Fruit fly (Drosophila melanogaster): ENCODE data around the gene yellow-c.

yellow-c gene

DNA sequence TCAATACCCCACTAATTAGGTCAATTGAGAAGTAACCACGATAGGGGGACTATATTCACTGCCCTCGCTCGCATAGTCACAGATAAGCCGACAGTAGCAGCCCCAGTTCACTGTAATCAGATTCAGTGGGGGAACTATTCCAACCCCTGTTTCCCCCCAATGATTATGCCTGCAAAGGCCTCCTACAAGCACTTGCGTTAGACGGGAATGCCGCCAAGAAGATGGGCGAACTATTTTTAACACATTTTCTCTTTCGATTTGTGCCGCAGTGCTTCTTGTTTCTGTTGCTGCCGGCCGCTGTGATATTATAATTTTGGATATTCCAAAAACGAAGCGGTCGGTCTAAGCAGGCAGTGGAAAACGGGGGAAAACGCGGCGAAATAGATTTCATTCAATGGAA is 30.5 kb downstream of the yellow-c start (continued):
- TF ChIP-seq CG12744 (GFP tag; optimal IDR thresholded peaks at IDR 0.05) (no peak), sna (GFP tag; IDR thresholded peaks at IDR 0.05; ENCODE audit: partially characterized antibody) (no peak), her (GFP tag; optimal IDR thresholded peaks at IDR 0.05) (no peak), eve (GFP tag; optimal IDR thresholded peaks at IDR 0.05) (no peak), grn (GFP tag; optimal IDR thresholded peaks at IDR 0.05) (peak; percentile 83), salm (tag; optimal IDR thresholded peaks at IDR 0.05) (no peak), Rfx (GFP tag; IDR thresholded peaks at IDR 0.05) (no peak; the same call in 1 of the 2 replicates), Pdp1 (GFP tag; optimal IDR thresholded peaks at IDR 0.05) (peak in 1 of 2 experiments; percentile 72), CG16779 (GFP tag; IDR thresholded peaks at IDR 0.05) (0 out of 2 replicates have a peak, but pooled peaks have one; percentile 51), ttk (GFP tag; IDR thresholded peaks at IDR 0.05) (peak; percentile 24; the same call in 1 of the 2 replicates), CG10543 (GFP tag; optimal IDR thresholded peaks at IDR 0.05) (peak; percentile 62), abd-A (tag; optimal IDR thresholded peaks at IDR 0.05) (no peak), chm (GFP tag; IDR thresholded peaks at IDR 0.05) (no peak; the same call in 1 of the 2 replicates), CG15269 (tag; optimal IDR thresholded peaks at IDR 0.05) (no peak), CG10654 (GFP tag; optimal IDR thresholded peaks at IDR 0.05) (no peak), ssp (GFP tag; IDR thresholded peaks at IDR 0.05) (no peak), Lhr (GFP tag; optimal IDR thresholded peaks at IDR 0.05) (no peak), HLHmδ (GFP tag; optimal IDR thresholded peaks at IDR 0.05) (no peak), crol (GFP tag; IDR thresholded peaks at IDR 0.05) (peak; percentile 95), B-H1 (GFP tag; IDR thresholded peaks at IDR 0.05) (no peak), CG13424 (tag; optimal IDR thresholded peaks at IDR 0.05) (no peak), CG12769 (tag; optimal IDR thresholded peaks at IDR 0.05) (peak; percentile 97), Vsx1 (GFP tag; optimal IDR thresholded peaks at IDR 0.05) (peak; percentile 77), sisA (GFP tag; IDR thresholded peaks at IDR 0.05) (no peak), CG17359 (tag; optimal IDR thresholded peaks at IDR 0.05) (no peak), CG12219 (GFP tag; optimal IDR thresholded peaks at IDR 0.05) (no peak), CG18262 (tag; optimal IDR thresholded peaks at IDR 0.05) (no peak), CG15514 (GFP tag; optimal IDR thresholded peaks at IDR 0.05) (peak; percentile 4), ftz-f1 (GFP tag; optimal IDR thresholded peaks at IDR 0.05) (peak; percentile 22), ci (GFP tag; IDR thresholded peaks at IDR 0.05) (peak; percentile 54; the same call in 1 of the 3 replicates), lab (GFP tag; optimal IDR thresholded peaks at IDR 0.05) (peak; percentile 8)

DNA sequence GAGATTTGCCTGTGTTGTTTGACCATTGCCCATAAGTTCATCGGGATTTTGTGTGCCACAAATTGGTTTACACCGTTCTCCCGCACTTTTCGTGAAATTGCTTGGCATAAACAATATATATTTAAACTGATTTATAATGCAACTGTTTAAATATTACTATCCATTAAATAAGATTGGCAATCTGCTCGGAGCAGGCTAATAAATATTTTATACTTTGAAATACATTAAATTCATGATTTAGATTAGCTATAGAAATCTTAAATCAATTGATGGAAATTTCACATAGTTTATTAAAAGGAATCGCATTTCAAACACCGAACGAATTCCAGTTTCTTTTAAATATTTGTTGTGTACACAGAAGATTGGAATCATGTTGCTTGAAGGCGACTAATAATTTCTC is 30.9 kb downstream of the yellow-c start:
- TF ChIP-seq CG7556 (GFP tag; optimal IDR thresholded peaks at IDR 0.05): peak; percentile 24
- TF ChIP-seq grau (tag; optimal IDR thresholded peaks at IDR 0.05): peak; percentile 52
- TF ChIP-seq CG13424 (tag; optimal IDR thresholded peaks at IDR 0.05): peak; percentile 45
- TF ChIP-seq CG11504 (tag; optimal IDR thresholded peaks at IDR 0.05): peak; percentile 53
- no peak for TF ChIP-seq CG4617 (GFP tag; optimal IDR thresholded peaks at IDR 0.05; ENCODE audit: borderline replicate concordance)
- TF ChIP-seq CG12659 (GFP tag; optimal IDR thresholded peaks at IDR 0.05): peak; percentile 7
- TF ChIP-seq CG6683 (GFP tag; optimal IDR thresholded peaks at IDR 0.05): no peak
- peak; percentile 61 for TF ChIP-seq gem (tag; optimal IDR thresholded peaks at IDR 0.05)
- TF ChIP-seq NK7.1 (GFP tag; optimal IDR thresholded peaks at IDR 0.05): no peak
- TF ChIP-seq NC2α (GFP tag; optimal IDR thresholded peaks at IDR 0.05): no peak
- TF ChIP-seq Sox102F (GFP tag; optimal IDR thresholded peaks at IDR 0.05): peak; percentile 38
- no peak for TF ChIP-seq HLH4C (GFP tag; IDR thresholded peaks at IDR 0.05; ENCODE audit: partially characterized antibody)
- TF ChIP-seq bsh (GFP tag; optimal IDR thresholded peaks at IDR 0.05): peak in 1 of 2 experiments; percentile 1
- TF ChIP-seq inv (GFP tag; IDR thresholded peaks at IDR 0.05; ENCODE audit: partially characterized antibody): no peak
- TF ChIP-seq Hr51 (GFP tag; optimal IDR thresholded peaks at IDR 0.05): peak in 1 of 2 experiments; percentile 50
- peak; percentile 50 for TF ChIP-seq CG30403 (GFP tag; optimal IDR thresholded peaks at IDR 0.05)
- TF ChIP-seq row (GFP tag; IDR thresholded peaks at IDR 0.05): peak; percentile 23; the same call in 1 of the 3 replicates
- TF ChIP-seq CG2678 (tag; optimal IDR thresholded peaks at IDR 0.05): peak; percentile 24
- TF ChIP-seq da (GFP tag; optimal IDR thresholded peaks at IDR 0.05): no peak
- TF ChIP-seq CG18619 (GFP tag; optimal IDR thresholded peaks at IDR 0.05): no peak

Measured in whole organism, embryonic.